Worm (Caenorhabditis elegans): ENCODE measurements around the gene unc-98.
A peak's percentile ranks its signal among the peaks of the same experiment; 100 is the strongest.

The unc-98 gene

DNA sequence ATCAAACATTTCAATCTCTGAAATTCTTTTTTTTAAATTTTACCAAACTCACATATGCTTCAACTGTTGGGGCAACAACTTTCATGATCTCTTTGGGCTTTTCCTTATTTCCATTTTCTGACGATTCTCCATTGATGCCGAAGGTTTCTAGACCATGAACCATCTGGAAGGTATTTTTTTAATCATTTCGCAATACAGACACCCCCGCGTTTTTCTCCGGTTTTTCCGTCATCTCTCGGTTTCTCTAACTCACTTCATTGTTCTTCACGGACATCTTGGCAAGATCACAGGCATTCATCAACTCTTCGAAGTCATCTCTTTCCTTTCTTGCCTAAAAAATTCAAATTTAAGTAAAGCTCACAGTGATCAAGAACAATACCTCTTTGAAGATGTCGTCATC, 247 bp downstream of the unc-98 start:
- TF ChIP-seq aha-1 (tag) (peak; percentile 5), mxl-3 (GFP tag; optimal IDR thresholded peaks at IDR 0.05) (no peak), nhr-41 (GFP tag; IDR thresholded peaks at IDR 0.05) (no peak), hlh-11 (tag; optimal IDR thresholded peaks at IDR 0.05) (no peak)

DNA sequence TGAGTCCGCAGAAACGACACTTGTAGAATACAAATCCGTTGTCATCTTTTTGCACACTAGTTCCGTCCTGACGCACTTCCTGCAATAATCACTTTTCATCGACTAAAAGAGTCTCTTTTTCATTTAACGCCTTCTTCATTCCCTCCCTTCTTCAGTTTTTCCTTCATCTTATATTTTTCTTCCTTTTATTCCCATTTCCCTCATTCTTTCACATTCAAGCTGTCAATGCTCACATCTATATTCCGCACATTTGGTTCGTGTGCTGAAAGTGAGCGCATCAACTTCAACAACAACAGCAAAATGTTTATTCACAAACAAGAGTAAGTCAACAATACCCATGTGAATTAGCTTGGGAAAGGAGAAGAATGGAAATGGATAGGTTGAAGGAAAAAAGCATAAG, 1.4 kb downstream of the unc-98 start, which contains the start of gene pcyt-1:
pcyt-1 (plus strand) TSS at position 301 of the 400 bp plus-strand sequence.
- TF ChIP-seq T20F7.1 (GFP tag; optimal IDR thresholded peaks at IDR 0.05) (no peak), egl-27 (tag; optimal IDR thresholded peaks at IDR 0.05) (no peak)

DNA sequence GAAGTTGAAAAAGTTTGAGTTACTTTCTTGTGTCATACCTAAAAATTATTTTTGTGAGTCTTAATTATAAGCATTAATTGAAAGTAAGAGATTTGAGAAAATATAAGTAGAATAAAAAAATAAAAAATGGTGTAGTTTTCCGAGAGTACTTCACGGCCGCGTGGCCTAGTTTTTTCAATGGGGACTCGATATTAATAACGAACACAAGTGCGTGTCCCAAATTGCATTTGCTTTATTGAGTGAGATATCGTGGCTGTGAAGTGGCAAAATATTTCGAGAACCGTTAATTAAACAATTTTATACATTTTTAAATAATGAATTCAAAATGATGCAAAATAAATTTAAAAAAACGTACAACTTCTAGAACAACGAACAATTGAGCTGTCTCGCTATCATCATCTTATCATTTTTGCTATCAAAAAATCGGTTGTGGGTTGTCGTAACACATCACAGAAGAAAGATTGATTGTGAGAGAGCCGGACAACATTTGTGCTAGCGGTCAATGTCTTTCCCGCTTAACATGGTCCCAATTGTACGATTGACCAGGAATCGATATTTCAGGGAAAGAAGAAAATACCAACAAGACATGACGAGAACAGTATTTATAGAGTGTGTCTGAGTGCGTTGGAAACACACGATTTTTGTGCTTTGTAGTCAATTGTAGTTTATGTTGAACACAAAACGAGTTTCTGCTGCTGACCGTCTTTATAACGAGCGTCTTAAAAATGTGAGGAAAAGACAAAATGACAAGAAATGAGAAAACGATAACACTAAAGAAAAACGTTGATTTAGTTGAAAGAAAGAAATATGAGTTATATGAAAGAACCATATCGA, 3.5 kb downstream of the unc-98 start, which contains the start of gene apy-1:
apy-1 (minus strand) TSS at position 38 of the 834 bp plus-strand sequence.
- no peak for TF ChIP-seq arid-1 (GFP tag; conservative IDR thresholded peaks at IDR 0.05)
- TF ChIP-seq zag-1 (tag; optimal IDR thresholded peaks at IDR 0.05), result no peak
- TF ChIP-seq nhr-41 (GFP tag; IDR thresholded peaks at IDR 0.05), result no peak
- TF ChIP-seq ceh-62 (tag; optimal IDR thresholded peaks at IDR 0.05), result no peak
- peak; percentile 35 for TF ChIP-seq duxl-1 (tag; optimal IDR thresholded peaks at IDR 0.05; ENCODE audit: poor library complexity)
- TF ChIP-seq dmd-8 (GFP tag; IDR thresholded peaks at IDR 0.05), result no peak
- TF ChIP-seq saeg-2 (GFP tag; IDR thresholded peaks at IDR 0.05), result no peak
- peak; percentile 13 for TF ChIP-seq nhr-77 (tag; optimal IDR thresholded peaks at IDR 0.05)
- no peak for TF ChIP-seq ztf-11 (tag; optimal IDR thresholded peaks at IDR 0.05)
- no peak for TF ChIP-seq snpc-4 (tag; optimal IDR thresholded peaks at IDR 0.05)
- no peak for TF ChIP-seq unc-39 (tag; optimal IDR thresholded peaks at IDR 0.05)
- TF ChIP-seq F49E8.2 (tag; optimal IDR thresholded peaks at IDR 0.05; ENCODE audit: borderline replicate concordance), result no peak
- no peak for TF ChIP-seq cey-2 (tag; optimal IDR thresholded peaks at IDR 0.05; ENCODE audit: borderline replicate concordance, insufficient read depth)
- no peak for TF ChIP-seq lin-39 (tag; optimal IDR thresholded peaks at IDR 0.05)
- peak; percentile 36 for TF ChIP-seq rbr-2 (tag; optimal IDR thresholded peaks at IDR 0.05)
- TF ChIP-seq Y105C5A.15 (GFP tag; IDR thresholded peaks at IDR 0.05), result no peak
- TF ChIP-seq pha-4 (GFP tag; IDR thresholded peaks at IDR 0.05), result no peak
- TF ChIP-seq pha-4 (tag; optimal IDR thresholded peaks at IDR 0.05), result no peak
- peak; percentile 17 for TF ChIP-seq hlh-30 (tag; optimal IDR thresholded peaks at IDR 0.05; ENCODE audit: insufficient read depth)
- no peak for TF ChIP-seq nhr-111 (GFP tag; optimal IDR thresholded peaks at IDR 0.05)
- peak; percentile 4 for TF ChIP-seq ces-1 (GFP tag; optimal IDR thresholded peaks at IDR 0.05)
- TF ChIP-seq ceh-32 (tag; optimal IDR thresholded peaks at IDR 0.05; ENCODE audit: poor library complexity), result no peak
- TF ChIP-seq tra-1 (GFP tag; IDR thresholded peaks at IDR 0.05), result no peak
- no peak for TF ChIP-seq mxl-2 (GFP tag; conservative IDR thresholded peaks at IDR 0.05)
- no peak for TF ChIP-seq egl-27 (tag; optimal IDR thresholded peaks at IDR 0.05)
- peak; percentile 59 for TF ChIP-seq hlh-11 (tag; optimal IDR thresholded peaks at IDR 0.05)
- TF ChIP-seq ceh-20 (GFP tag; IDR thresholded peaks at IDR 0.05), result 0 out of 2 replicates have a peak, but pooled peaks have one; percentile 43
- peak; percentile 19 for TF ChIP-seq T20F7.1 (GFP tag; optimal IDR thresholded peaks at IDR 0.05)
- no peak for TF ChIP-seq nhr-237 (tag; optimal IDR thresholded peaks at IDR 0.05)
- no peak for TF ChIP-seq nhr-6 (tag; optimal IDR thresholded peaks at IDR 0.05)
- no peak for TF ChIP-seq aly-2 (tag; optimal IDR thresholded peaks at IDR 0.05)
- TF ChIP-seq T26A8.4 (GFP tag; IDR thresholded peaks at IDR 0.05), result no peak
- no peak for TF ChIP-seq unc-62 (GFP tag; optimal IDR thresholded peaks at IDR 0.05 in 1 of 2)
- no peak for TF ChIP-seq unc-62 (tag; optimal IDR thresholded peaks at IDR 0.05)
- no peak for TF ChIP-seq attf-4 (tag; optimal IDR thresholded peaks at IDR 0.05)
- peak; percentile 94 for TF ChIP-seq mes-2 (tag; optimal IDR thresholded peaks at IDR 0.05; ENCODE audit: poor library complexity, severe bottlenecking)
- TF ChIP-seq nhr-76 (tag; optimal IDR thresholded peaks at IDR 0.05), result no peak
- no peak for TF ChIP-seq ztf-7 (tag; optimal IDR thresholded peaks at IDR 0.05)
- TF ChIP-seq php-3 (GFP tag; IDR thresholded peaks at IDR 0.05), result 0 out of 2 replicates have a peak, but pooled peaks have one; percentile 31
- TF ChIP-seq hif-1 (tag; optimal IDR thresholded peaks at IDR 0.05), result peak in 1 of 2 experiments; percentile 35
- peak; percentile 40 for TF ChIP-seq dpl-1 (GFP tag; optimal IDR thresholded peaks at IDR 0.05)
- no peak for TF ChIP-seq skn-1 (tag; optimal IDR thresholded peaks at IDR 0.05)
- no peak for TF ChIP-seq dmd-9 (GFP tag; IDR thresholded peaks at IDR 0.05)
- TF ChIP-seq nhr-28 (tag; optimal IDR thresholded peaks at IDR 0.05), result peak; percentile 100
